Fruit fly (Drosophila melanogaster) whole organism, prepupa: ENCODE results near the gene hry.

ENCODE experiments used
- CG3032 ChIP-seq: fragments of 200-800 bp; optimal IDR thresholded peaks from 2 replicates; lab custom pipeline; 2019; ENCODE audit warnings: missing biosample characterization, mild to moderate bottlenecking, missing genetic modification characterization, moderate library complexity
- CG32006 ChIP-seq: fragments of 200-800 bp; sonication (Bioruptor generic); optimal IDR thresholded peaks from 3 replicates; lab custom pipeline; 2017; ENCODE audit warnings: missing biosample characterization, mild to moderate bottlenecking, missing genetic modification characterization
- CG6163 ChIP-seq: fragments of 200-800 bp; sonication (Bioruptor generic); IDR thresholded peaks from 3 replicates; pipeline ENCODE4 v1.3.6; 2022; ENCODE audit warnings: missing biosample characterization, missing genetic modification characterization
- Eip75B ChIP-seq: fragments of 200-800 bp; sonication (Bioruptor generic); optimal IDR thresholded peaks from 3 replicates; lab custom pipeline; 2016; ENCODE audit warnings: missing biosample characterization, missing genetic modification characterization
- Hr39 ChIP-seq: fragments of 200-800 bp; sonication (Bioruptor generic); optimal IDR thresholded peaks from 2 replicates; lab custom pipeline; 2016; ENCODE audit warnings: missing biosample characterization, missing genetic modification characterization
- Hr4 ChIP-seq: fragments of 200-800 bp; sonication (Bioruptor generic); optimal IDR thresholded peaks from 3 replicates; lab custom pipeline; 2016; ENCODE audit warnings: missing biosample characterization, missing genetic modification characterization
- dac ChIP-seq: fragments of 200-800 bp; sonication (Bioruptor generic); optimal IDR thresholded peaks from 2 replicates; lab custom pipeline; 2017; ENCODE audit warnings: missing biosample characterization, mild to moderate bottlenecking, missing genetic modification characterization
- salr ChIP-seq, 2 experiments: fragments of 200-800 bp; sonication (Bioruptor generic); optimal IDR thresholded peaks; 3 replicates each; lab custom pipeline; 2016 to 2018; ENCODE audit warnings: missing biosample characterization in 2 of 2, missing genetic modification characterization in 2 of 2, mild to moderate bottlenecking in 1 of 2
- vri ChIP-seq: fragments of 200-800 bp; sonication (Bioruptor generic); optimal IDR thresholded peaks from 3 replicates; lab custom pipeline; 2016; ENCODE audit warnings: missing biosample characterization, mild to moderate bottlenecking, missing genetic modification characterization

- no peak for TF ChIP-seq salr (GFP tag; optimal IDR thresholded peaks at IDR 0.05; lab: Kevin White, UChicago)
- TF ChIP-seq Hr4: no peak
- no peak for TF ChIP-seq Eip75B (GFP tag; lab: Kevin White, UChicago)
- peak; percentile 39 for TF ChIP-seq CG32006
- TF ChIP-seq CG6163 (GFP tag; lab: Robert Waterston, UW): 0 out of 3 replicates have a peak, but pooled peaks have one; percentile 32
- peak; percentile 33 for TF ChIP-seq dac (GFP tag; lab: Kevin White, UChicago)
- TF ChIP-seq Hr39: no peak
- TF ChIP-seq CG3032 (tag; lab: Kevin White, UChicago): no peak
- no peak for TF ChIP-seq vri
Measured at dm6 chr3L:8693558-8694502, 18.3 kb downstream of the hry start.
